Worm (Caenorhabditis elegans): ENCODE results near the gene F54C8.1.
"Not testable (repeated sequence)": the region's sequence is repeated elsewhere in the genome, so short reads cannot be mapped to it uniquely, and the experiment has no call there.

DNA sequence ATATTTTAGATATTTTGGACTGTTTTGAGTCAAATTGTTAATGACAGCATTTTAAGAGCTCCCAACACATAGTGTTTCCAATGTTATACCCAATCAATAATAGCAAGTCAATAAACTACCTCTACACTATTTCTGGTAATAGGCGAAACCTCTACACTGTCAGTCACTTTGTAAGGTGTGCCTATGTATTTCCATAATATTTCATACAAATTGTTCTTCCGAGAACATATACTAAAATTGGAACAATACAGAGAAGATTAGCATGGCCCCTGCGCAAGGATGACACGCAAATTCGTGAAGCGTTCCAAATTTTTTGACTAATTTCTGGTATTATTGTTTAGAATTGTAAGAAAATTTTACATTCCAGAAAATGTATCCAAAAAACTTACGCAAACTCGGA, 6.2 kb downstream of the F54C8.1 start:
- TF ChIP-seq sea-1 (GFP tag; conservative IDR thresholded peaks at IDR 0.05); hmg-4 (GFP tag; optimal IDR thresholded peaks at IDR 0.05); tbx-37 (GFP tag; conservative IDR thresholded peaks at IDR 0.05); flt-1 (GFP tag; IDR thresholded peaks at IDR 0.05); aly-1 (tag; optimal IDR thresholded peaks at IDR 0.05); tra-4 (tag; optimal IDR thresholded peaks at IDR 0.05); tbx-11 (GFP tag; IDR thresholded peaks at IDR 0.05); B0310.2 (tag; optimal IDR thresholded peaks at IDR 0.05): not testable (repeated sequence)

Data from whole organism, early embryonic.